Worm (Caenorhabditis elegans): ENCODE measurements around the gene alp-1.

The alp-1 gene

DNA sequence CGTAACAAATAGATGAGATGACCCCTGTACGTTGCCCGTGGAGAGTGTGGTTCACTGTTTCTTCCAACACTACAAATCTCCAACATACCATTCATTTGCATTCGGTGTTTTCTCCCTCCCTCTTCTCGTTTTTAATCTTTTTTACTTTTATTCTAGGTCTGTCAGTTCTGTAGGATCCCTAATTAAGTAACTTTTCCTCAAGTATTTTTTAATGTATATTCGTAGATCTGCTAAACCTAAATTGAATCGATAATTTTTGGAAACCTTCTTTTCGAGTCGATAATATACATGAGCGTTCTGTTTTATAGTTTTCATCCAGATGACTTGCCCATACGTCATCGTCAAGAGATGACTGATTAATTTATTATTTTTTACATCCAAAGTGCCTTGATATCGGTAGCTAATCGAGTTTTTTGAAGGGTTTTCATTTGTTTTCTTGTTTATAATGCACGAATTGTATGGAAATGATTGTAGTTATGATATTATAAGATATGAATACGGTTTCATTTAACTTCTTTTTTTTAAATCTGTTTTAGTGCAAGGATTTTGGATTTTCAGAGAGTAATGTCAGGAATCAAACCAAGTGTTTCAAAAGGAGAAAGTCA lies 12.0 kb upstream of the alp-1 start, which contains the start of the genes T28C6.11 and T11B7.1:
TSS of gene T28C6.11 (minus strand) at position 101 of the 605 bp plus-strand sequence.
TSS of gene T11B7.1 (plus strand) at position 555 of the 605 bp plus-strand sequence.
- no peak for TF ChIP-seq unc-62 (GFP tag; optimal IDR thresholded peaks at IDR 0.05)

DNA sequence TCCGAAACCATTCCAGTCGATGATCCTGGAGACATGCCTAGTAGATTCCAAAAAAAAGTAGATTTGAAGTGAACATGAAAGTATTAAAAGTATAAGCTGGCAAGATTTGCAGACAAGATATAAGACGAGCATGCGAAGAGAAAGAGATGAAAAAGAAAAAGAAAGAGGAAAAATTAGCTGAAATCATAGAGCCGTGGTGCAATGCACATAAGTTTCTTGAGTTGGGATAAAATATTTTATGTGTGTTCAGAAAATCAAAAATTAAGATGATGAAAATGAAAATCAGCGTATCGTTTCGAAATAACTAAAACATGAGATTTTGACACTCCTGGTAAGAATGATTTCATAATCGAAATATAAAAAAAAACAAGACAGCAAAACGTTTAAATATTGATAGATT lies 7.8 kb upstream of the alp-1 start, which contains the start of gene T11B7.2:
TSS of gene T11B7.2 (minus strand) at position 101 of the 400 bp plus-strand sequence.
- TF ChIP-seq unc-62 (GFP tag; optimal IDR thresholded peaks at IDR 0.05) = no peak

- TF ChIP-seq unc-62 (GFP tag; optimal IDR thresholded peaks at IDR 0.05) = no peak
These were observed 6.4 kb upstream of the alp-1 start for ce11 chrIV:8845922-8846321.

DNA sequence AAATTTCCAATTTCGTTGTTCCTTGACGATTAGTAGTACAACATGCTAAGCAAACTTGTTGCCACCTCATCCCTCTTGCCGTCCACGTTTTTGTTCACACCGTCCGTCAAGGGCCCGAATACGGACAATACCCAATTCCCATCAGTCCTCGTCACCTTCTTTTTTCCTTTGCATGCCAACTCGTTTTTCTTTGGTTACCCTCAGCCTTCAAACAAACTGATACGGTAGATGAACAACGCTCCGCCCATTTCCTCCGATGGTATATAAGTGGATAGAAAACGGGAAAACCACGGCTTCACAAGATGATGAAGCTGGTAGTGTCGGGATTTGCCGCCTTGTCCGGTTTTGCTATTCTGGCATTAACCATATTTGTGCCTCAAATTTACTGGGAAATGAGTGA lies 4.4 kb upstream of the alp-1 start, which contains the start of gene col-118:
TSS of gene col-118 (plus strand) at position 301 of the 400 bp plus-strand sequence.
- no peak for TF ChIP-seq unc-62 (GFP tag; optimal IDR thresholded peaks at IDR 0.05)

ce11 chrIV:8848983-8849382 lies 3.3 kb upstream of the alp-1 start:
- TF ChIP-seq unc-62 (GFP tag; optimal IDR thresholded peaks at IDR 0.05) = no peak

DNA sequence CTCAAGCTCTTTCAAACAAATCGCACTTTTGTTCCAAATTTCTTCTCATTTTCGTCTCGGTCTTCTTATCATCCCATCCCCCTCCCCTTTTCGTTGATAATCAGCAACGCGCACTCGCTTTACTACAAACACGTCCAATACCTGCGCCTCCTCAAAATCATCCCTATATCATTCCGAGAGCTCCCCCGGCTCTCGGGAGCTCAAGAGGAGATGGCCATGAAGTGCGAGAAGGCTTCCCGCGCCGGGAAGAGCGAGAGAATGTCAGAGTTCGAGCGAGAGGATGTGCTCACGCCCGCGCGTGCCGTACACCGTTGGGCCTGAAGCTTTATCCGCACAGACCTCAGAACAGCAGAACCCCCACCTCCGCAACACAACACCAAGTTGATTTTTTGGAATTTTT lies 1.5 kb upstream of the alp-1 start:
- no peak for TF ChIP-seq unc-62 (GFP tag; optimal IDR thresholded peaks at IDR 0.05)

- TF ChIP-seq unc-62 (GFP tag; optimal IDR thresholded peaks at IDR 0.05) = no peak
These were observed 1.0 kb downstream of the alp-1 start for ce11 chrIV:8853301-8853700.

DNA sequence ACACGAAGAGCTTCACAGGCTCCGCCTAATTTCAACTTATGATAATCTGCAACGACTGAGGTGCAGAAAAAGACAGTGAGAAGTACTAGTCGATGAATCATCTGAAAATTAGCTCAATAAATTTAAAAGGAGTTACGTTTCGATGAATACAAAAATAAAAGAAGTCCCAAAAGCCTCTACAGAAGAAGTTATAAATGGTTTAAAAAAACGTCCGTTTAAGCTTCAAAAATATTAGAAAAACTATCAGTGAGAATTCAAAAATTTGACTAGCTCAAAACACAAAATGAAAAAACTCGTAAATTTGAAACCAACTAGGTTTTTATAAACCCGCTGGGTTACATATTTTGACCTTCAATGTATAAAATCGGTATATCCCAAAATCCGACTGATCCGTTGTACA lies 3.7 kb downstream of the alp-1 start, which contains the start of gene T11B7.5:
TSS of gene T11B7.5 (minus strand) at position 101 of the 400 bp plus-strand sequence.
- no peak for TF ChIP-seq unc-62 (GFP tag; optimal IDR thresholded peaks at IDR 0.05)

- TF ChIP-seq unc-62 (GFP tag; optimal IDR thresholded peaks at IDR 0.05) = no peak
These were observed 12.4 kb downstream of the alp-1 start for ce11 chrIV:8864672-8865071.

ce11 chrIV:8865343-8865742 lies 13.0 kb downstream of the alp-1 start, which contains the start of gene C09G9.1:
Gene C09G9.1, minus strand, starts transcription at chrIV:8865485.
- TF ChIP-seq unc-62 (GFP tag; optimal IDR thresholded peaks at IDR 0.05) = no peak

- TF ChIP-seq unc-62 (GFP tag; optimal IDR thresholded peaks at IDR 0.05) = no peak
These were observed 13.8 kb downstream of the alp-1 start for ce11 chrIV:8866092-8866491.

ce11 chrIV:8867562-8867961 lies 15.3 kb downstream of the alp-1 start:
- TF ChIP-seq unc-62 (GFP tag; optimal IDR thresholded peaks at IDR 0.05) = no peak

DNA sequence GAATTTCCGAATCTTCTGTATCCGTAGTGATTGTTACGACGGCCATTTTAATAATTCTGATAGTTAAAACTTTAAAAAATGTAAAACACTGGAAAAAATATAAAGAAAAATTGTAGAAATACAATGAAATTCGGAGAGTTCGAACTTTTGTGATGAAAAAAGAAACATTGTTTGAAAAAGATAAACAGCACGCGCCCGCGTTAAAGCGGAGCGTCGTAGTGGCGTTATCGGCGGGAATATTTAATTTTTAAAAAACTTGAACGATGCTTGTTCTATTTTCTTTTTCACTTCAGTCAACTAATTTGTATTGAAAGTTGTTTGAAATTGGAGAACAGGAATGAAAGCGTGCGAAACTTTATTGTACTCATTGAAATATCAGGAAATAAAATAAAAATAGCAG lies 17.3 kb downstream of the alp-1 start, which contains the start of gene npp-23:
TSS of gene npp-23 (minus strand) at position 56 of the 400 bp plus-strand sequence.
- TF ChIP-seq unc-62 (GFP tag; optimal IDR thresholded peaks at IDR 0.05) = no peak

ce11 chrIV:8872958-8873357 lies 20.7 kb downstream of the alp-1 start, which contains the start of gene C09G9.3:
Gene C09G9.3, minus strand, starts transcription at chrIV:8873058.
- TF ChIP-seq unc-62 (GFP tag; optimal IDR thresholded peaks at IDR 0.05) = no peak

ce11 chrIV:8873847-8874246 lies 21.6 kb downstream of the alp-1 start, which contains the start of gene hdl-2:
Gene hdl-2, plus strand, starts transcription at chrIV:8874147.
- no peak for TF ChIP-seq unc-62 (GFP tag; optimal IDR thresholded peaks at IDR 0.05)

DNA sequence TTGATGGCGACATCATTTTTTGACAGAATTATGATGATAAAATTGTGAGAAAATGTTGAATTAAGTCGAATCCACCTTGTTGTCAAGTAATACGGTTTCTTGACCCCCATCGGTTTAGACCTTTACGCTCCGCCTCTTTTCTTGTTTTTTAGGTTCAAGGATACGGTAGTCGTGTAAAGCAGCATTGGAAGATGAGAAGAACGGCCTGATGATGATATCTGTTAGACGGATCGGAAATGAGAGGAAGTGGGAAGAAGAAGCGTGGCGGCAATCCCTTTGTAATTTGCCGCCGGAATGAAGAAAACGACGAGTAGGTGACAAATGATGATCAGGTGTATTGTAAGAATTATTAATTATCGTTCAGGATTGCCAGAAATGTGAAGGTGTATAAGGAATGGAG lies 27.5 kb downstream of the alp-1 start, which contains the start of gene npax-4:
TSS of gene npax-4 (minus strand) at position 101 of the 400 bp plus-strand sequence.
- TF ChIP-seq unc-62 (GFP tag; optimal IDR thresholded peaks at IDR 0.05) = no peak

DNA sequence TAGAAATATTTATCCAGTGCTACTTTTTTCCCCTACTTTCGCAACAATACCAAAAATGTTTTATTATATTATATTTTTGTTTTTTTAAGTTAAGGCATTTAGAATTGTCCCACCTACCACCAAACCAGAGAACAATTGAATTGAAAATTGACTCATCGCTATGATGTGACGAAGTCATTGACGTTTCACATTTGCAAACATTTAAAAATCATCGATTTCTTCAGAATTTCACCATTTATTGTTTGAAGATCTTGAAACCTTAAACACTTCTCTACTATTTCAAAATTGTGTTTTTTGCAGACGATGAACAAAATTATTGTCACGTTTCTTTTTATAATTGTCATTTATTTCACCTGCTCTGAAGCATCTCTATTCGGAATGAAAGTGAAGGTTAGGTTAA lies 28.9 kb downstream of the alp-1 start, which contains the start of gene C09G9.8:
TSS of gene C09G9.8 (plus strand) at position 301 of the 400 bp plus-strand sequence.
- TF ChIP-seq unc-62 (GFP tag; optimal IDR thresholded peaks at IDR 0.05) = no peak
